Fruit fly (Drosophila melanogaster): ENCODE data around the gene CG46281.

Gene CG46281

dm6 chr3R:12981334-12982166 is 48.6 kb downstream of the CG46281 start (continued):
- TF ChIP-seq CG17612 (GFP tag; IDR thresholded peaks at IDR 0.05) (no peak), CG13296 (GFP tag; optimal IDR thresholded peaks at IDR 0.05) (peak; percentile 51), C15 (GFP tag; IDR thresholded peaks at IDR 0.05) (no peak), Pdp1 (GFP tag; optimal IDR thresholded peaks at IDR 0.05) (peak; percentile 38 to 44), D19A (tag; optimal IDR thresholded peaks at IDR 0.05) (peak; percentile 60), Trl (optimal IDR thresholded peaks at IDR 0.05) (no peak), Trl (GFP tag; optimal IDR thresholded peaks at IDR 0.05) (peak; percentile 40), Doc3 (GFP tag; IDR thresholded peaks at IDR 0.05; ENCODE audit: partially characterized antibody) (no peak), da (GFP tag; optimal IDR thresholded peaks at IDR 0.05) (peak; percentile 18), crp (GFP tag; optimal IDR thresholded peaks at IDR 0.05) (no peak), hbn (GFP tag; IDR thresholded peaks at IDR 0.05; ENCODE audit: partially characterized antibody) (no peak), CG16779 (GFP tag; IDR thresholded peaks at IDR 0.05) (no peak), hth (optimal IDR thresholded peaks at IDR 0.05) (no peak), Usf (GFP tag; optimal IDR thresholded peaks at IDR 0.05) (peak; percentile 17), CG30020 (tag; optimal IDR thresholded peaks at IDR 0.05) (no peak), CG7786 (GFP tag; optimal IDR thresholded peaks at IDR 0.05) (no peak), CG1832 (GFP tag; optimal IDR thresholded peaks at IDR 0.05) (no peak), run (tag; optimal IDR thresholded peaks at IDR 0.05) (no peak), HmgD (GFP tag; optimal IDR thresholded peaks at IDR 0.05) (no peak), CG17912 (GFP tag; optimal IDR thresholded peaks at IDR 0.05) (no peak), CG2120 (GFP tag; optimal IDR thresholded peaks at IDR 0.05) (peak; percentile 54), CG5953 (GFP tag; IDR thresholded peaks at IDR 0.05) (no peak), scrt (GFP tag; optimal IDR thresholded peaks at IDR 0.05) (peak; percentile 19), CG4707 (GFP tag; optimal IDR thresholded peaks at IDR 0.05) (no peak), CG7987 (GFP tag; optimal IDR thresholded peaks at IDR 0.05) (no peak), Rx (GFP tag; IDR thresholded peaks at IDR 0.05) (peak; percentile 34; the same call in 1 of the 2 replicates), twi (tag; optimal IDR thresholded peaks at IDR 0.05) (no peak), CG13624 (GFP tag; optimal IDR thresholded peaks at IDR 0.05) (no peak), CG2875 (GFP tag; optimal IDR thresholded peaks at IDR 0.05) (peak; percentile 35), Asciz (GFP tag; optimal IDR thresholded peaks at IDR 0.05) (peak; percentile 17), ac (GFP tag; optimal IDR thresholded peaks at IDR 0.05) (no peak), ase (GFP tag; IDR thresholded peaks at IDR 0.05) (no peak; the same call in 2 of the 3 replicates), klu (GFP tag; IDR thresholded peaks at IDR 0.05) (no peak), CG6765 (GFP tag; optimal IDR thresholded peaks at IDR 0.05) (peak; percentile 53), stc (GFP tag; IDR thresholded peaks at IDR 0.05) (peak; percentile 40; the same call in 1 of the 2 replicates), ro (GFP tag; IDR thresholded peaks at IDR 0.05) (no peak), hb (GFP tag; IDR thresholded peaks at IDR 0.05; ENCODE audit: partially characterized antibody) (no peak), CG17802 (tag; optimal IDR thresholded peaks at IDR 0.05) (no peak), CG15269 (tag; optimal IDR thresholded peaks at IDR 0.05) (peak; percentile 77), luna (GFP tag; optimal IDR thresholded peaks at IDR 0.05) (no peak), Taf1 (GFP tag; IDR thresholded peaks at IDR 0.05) (no peak), Sox102F (GFP tag; optimal IDR thresholded peaks at IDR 0.05) (peak; percentile 70), CG6683 (GFP tag; optimal IDR thresholded peaks at IDR 0.05) (no peak), CG17186 (GFP tag; optimal IDR thresholded peaks at IDR 0.05) (no peak), BEAF-32 (GFP tag; optimal IDR thresholded peaks at IDR 0.05) (no peak), lmd (GFP tag; IDR thresholded peaks at IDR 0.05) (peak; percentile 62), aop (GFP tag; IDR thresholded peaks at IDR 0.05) (no peak), CG7372 (GFP tag; IDR thresholded peaks at IDR 0.05) (no peak), grau (tag; optimal IDR thresholded peaks at IDR 0.05) (peak; percentile 77)

All from whole organism, embryonic.